Fruit fly (Drosophila melanogaster) whole organism, wandering third instar larva: ENCODE measurements around the gene CG8475.

Source experiments
- GATAd ChIP-seq: sonication (Bioruptor generic); optimal IDR thresholded peaks from 2 replicates; lab custom pipeline; 2016; ENCODE audit warnings: missing biosample characterization, missing genetic modification characterization
- Myc ChIP-seq: fragments of >200 bp; optimal IDR thresholded peaks from 2 replicates; lab custom pipeline; 2017
- OdsH ChIP-seq: fragments of 200-800 bp; sonication (Bioruptor generic); optimal IDR thresholded peaks from 2 replicates; lab custom pipeline; 2016; ENCODE audit warnings: missing biosample characterization, mild to moderate bottlenecking, missing genetic modification characterization
- Sp1 ChIP-seq: fragments of 200-800 bp; sonication (Bioruptor generic); optimal IDR thresholded peaks from 3 replicates; lab custom pipeline; 2019; ENCODE audit warnings: missing biosample characterization, mild to moderate bottlenecking, missing genetic modification characterization, moderate library complexity
- br ChIP-seq: fragments of 200-800 bp; sonication (Bioruptor generic); optimal IDR thresholded peaks from 2 replicates; lab custom pipeline; 2016; ENCODE audit warnings: missing biosample characterization, missing genetic modification characterization
- brk ChIP-seq: fragments of 200-800 bp; sonication (Bioruptor generic); optimal IDR thresholded peaks from 2 replicates; lab custom pipeline; 2016; ENCODE audit warnings: missing biosample characterization, mild to moderate bottlenecking, missing genetic modification characterization
- dsf ChIP-seq: sonication (Bioruptor generic); optimal IDR thresholded peaks from 2 replicates; lab custom pipeline; 2016; ENCODE audit warnings: missing biosample characterization, missing genetic modification characterization, borderline replicate concordance
- foxo ChIP-seq, 2 experiments: fragments of 200-800 bp; sonication (Bioruptor generic); optimal IDR thresholded peaks; 2 replicates in 1 of 2; 3 replicates in 1 of 2; lab custom pipeline; 2016 to 2017; ENCODE audit warnings: missing biosample characterization in 2 of 2, missing genetic modification characterization in 2 of 2
- h ChIP-seq: fragments of 200-800 bp; sonication (Bioruptor generic); optimal IDR thresholded peaks from 3 replicates; lab custom pipeline; 2016; ENCODE audit warnings: missing biosample characterization, mild to moderate bottlenecking, missing genetic modification characterization
- psq ChIP-seq: fragments of 200-800 bp; sonication (Bioruptor generic); optimal IDR thresholded peaks from 3 replicates; lab custom pipeline; 2017; ENCODE audit warnings: missing biosample characterization, mild to moderate bottlenecking, missing genetic modification characterization, moderate library complexity
- sage ChIP-seq: fragments of 200-800 bp; sonication (Bioruptor generic); optimal IDR thresholded peaks from 2 replicates; lab custom pipeline; 2016; ENCODE audit warnings: missing biosample characterization, mild to moderate bottlenecking, missing genetic modification characterization
- usp ChIP-seq: fragments of >200 bp; optimal IDR thresholded peaks from 2 replicates; lab custom pipeline; 2017; ENCODE audit warnings: missing biosample characterization, missing genetic modification characterization

dm6 chr2L:8210468-8210867, 13.8 kb upstream of the CG8475 start:
- no peak for TF ChIP-seq dsf (GFP tag; lab: Kevin White, UChicago)
- TF ChIP-seq h (GFP tag; lab: Kevin White, UChicago), result no peak
- TF ChIP-seq usp (GFP tag; lab: Kevin White, UChicago), result no peak
- TF ChIP-seq Sp1 (GFP tag; lab: Kevin White, UChicago), result no peak
- TF ChIP-seq Myc (lab: Kevin White, UChicago), result no peak
- no peak for TF ChIP-seq OdsH
- TF ChIP-seq sage (GFP tag; lab: Kevin White, UChicago), result no peak
- TF ChIP-seq GATAd, result no peak
- no peak for TF ChIP-seq foxo (GFP tag; optimal IDR thresholded peaks at IDR 0.05; lab: Kevin White, UChicago)
- no peak for TF ChIP-seq brk (GFP tag; lab: Kevin White, UChicago)
- no peak for TF ChIP-seq psq
- TF ChIP-seq br (GFP tag; lab: Kevin White, UChicago), result no peak
